Worm (Caenorhabditis elegans): ENCODE data around the gene ins-10.

Gene ins-10

DNA sequence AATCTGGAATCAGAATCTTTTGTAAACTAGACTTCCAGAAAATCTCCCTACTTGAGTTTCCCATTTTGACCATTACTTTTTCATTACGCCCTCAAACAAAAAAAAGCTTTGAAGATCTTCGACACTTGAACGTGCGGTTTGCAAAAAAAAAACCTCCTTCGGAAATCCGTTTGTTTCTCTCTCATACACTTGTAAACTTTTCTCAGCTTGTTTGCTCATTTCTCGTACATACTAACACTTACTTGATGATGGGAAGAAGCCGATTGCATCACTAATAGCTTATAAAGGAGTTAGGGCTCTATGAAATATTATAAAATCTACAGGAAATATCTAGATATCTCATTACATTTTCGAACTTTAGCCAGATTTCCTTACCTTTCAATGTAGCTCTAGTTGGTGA, 31.8 kb upstream of the ins-10 start:
- TF ChIP-seq nhr-12 (tag; optimal IDR thresholded peaks at IDR 0.05) (no peak), elt-1 (tag; optimal IDR thresholded peaks at IDR 0.05; ENCODE audit: borderline replicate concordance, insufficient read depth) (no peak), nhr-28 (tag; optimal IDR thresholded peaks at IDR 0.05) (no peak), ceh-39 (tag; optimal IDR thresholded peaks at IDR 0.05) (no peak), ceh-43 (GFP tag; optimal IDR thresholded peaks at IDR 0.05) (no peak)

DNA sequence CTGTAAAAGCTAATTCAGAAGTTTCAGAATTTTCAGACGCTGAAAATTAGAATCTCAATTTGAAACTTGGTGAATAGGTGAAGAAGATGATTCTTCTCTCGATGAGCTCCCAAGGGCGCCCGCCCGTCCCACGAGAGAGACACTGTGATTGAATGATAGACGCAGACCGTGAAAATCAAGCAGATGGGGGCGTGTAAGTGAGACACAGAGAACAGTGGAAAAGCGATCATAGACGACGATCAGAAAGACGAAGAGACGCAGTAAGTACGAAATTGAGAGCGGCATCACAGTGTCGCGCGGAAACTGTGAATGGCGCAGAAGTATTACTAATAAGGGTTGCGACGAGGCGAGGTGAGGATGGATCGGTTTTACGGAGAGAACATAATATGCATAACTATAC, 31.3 kb upstream of the ins-10 start:
- TF ChIP-seq ceh-83 (GFP tag; optimal IDR thresholded peaks at IDR 0.05) (no peak), M03D4.4 (tag; optimal IDR thresholded peaks at IDR 0.05) (no peak), mep-1 (tag; optimal IDR thresholded peaks at IDR 0.05) (no peak), lin-32 (GFP tag; optimal IDR thresholded peaks at IDR 0.05) (no peak), ham-2 (GFP tag; optimal IDR thresholded peaks at IDR 0.05) (peak; percentile 44), pha-4 (tag; optimal IDR thresholded peaks at IDR 0.05) (peak; percentile 21), sptf-1 (tag; optimal IDR thresholded peaks at IDR 0.05) (no peak), unc-62 (GFP tag; optimal IDR thresholded peaks at IDR 0.05) (no peak), elt-3 (tag; optimal IDR thresholded peaks at IDR 0.05) (no peak)

ce11 chrV:14003587-14004156, 30.1 kb upstream of the ins-10 start:
- TF ChIP-seq nhr-12 (tag; optimal IDR thresholded peaks at IDR 0.05) = no peak
- peak; percentile 32 for TF ChIP-seq ces-1 (GFP tag; optimal IDR thresholded peaks at IDR 0.05)
- TF ChIP-seq bed-3 (GFP tag; optimal IDR thresholded peaks at IDR 0.05) = no peak
- TF ChIP-seq lin-32 (GFP tag; optimal IDR thresholded peaks at IDR 0.05) = no peak

ce11 chrV:14004342-14004741, 29.4 kb upstream of the ins-10 start:
- TF ChIP-seq nhr-2 (tag; optimal IDR thresholded peaks at IDR 0.05) (no peak), unc-120 (tag; optimal IDR thresholded peaks at IDR 0.05; ENCODE audit: poor library complexity, severe bottlenecking) (peak; percentile 16), unc-62 (GFP tag; optimal IDR thresholded peaks at IDR 0.05) (peak; percentile 18), mep-1 (tag; optimal IDR thresholded peaks at IDR 0.05) (no peak), hlh-1 (tag; optimal IDR thresholded peaks at IDR 0.05) (peak; percentile 45), ces-1 (GFP tag; optimal IDR thresholded peaks at IDR 0.05) (peak; percentile 56)

ce11 chrV:14005812-14006211, 27.9 kb upstream of the ins-10 start, which contains the start of gene ric-7:
TSS of gene ric-7 (minus strand) at chrV:14005912.
- no peak for TF ChIP-seq sptf-1 (tag; optimal IDR thresholded peaks at IDR 0.05)
- no peak for TF ChIP-seq lsy-2 (tag; optimal IDR thresholded peaks at IDR 0.05)
- no peak for TF ChIP-seq ces-1 (GFP tag; optimal IDR thresholded peaks at IDR 0.05)
- no peak for TF ChIP-seq ceh-83 (GFP tag; optimal IDR thresholded peaks at IDR 0.05)
- no peak for TF ChIP-seq bed-3 (GFP tag; optimal IDR thresholded peaks at IDR 0.05)
- TF ChIP-seq nhr-76 (tag; optimal IDR thresholded peaks at IDR 0.05) = no peak
- no peak for TF ChIP-seq unc-62 (GFP tag; optimal IDR thresholded peaks at IDR 0.05)
- TF ChIP-seq nhr-12 (tag; optimal IDR thresholded peaks at IDR 0.05) = no peak
- TF ChIP-seq tbx-8 (GFP tag; optimal IDR thresholded peaks at IDR 0.05) = no peak
- no peak for TF ChIP-seq blmp-1 (tag; optimal IDR thresholded peaks at IDR 0.05)
- TF ChIP-seq ceh-43 (GFP tag; optimal IDR thresholded peaks at IDR 0.05) = no peak
- TF ChIP-seq nhr-237 (tag; optimal IDR thresholded peaks at IDR 0.05) = no peak
- TF ChIP-seq mep-1 (tag; optimal IDR thresholded peaks at IDR 0.05) = no peak
- no peak for TF ChIP-seq elt-3 (tag; optimal IDR thresholded peaks at IDR 0.05)

DNA sequence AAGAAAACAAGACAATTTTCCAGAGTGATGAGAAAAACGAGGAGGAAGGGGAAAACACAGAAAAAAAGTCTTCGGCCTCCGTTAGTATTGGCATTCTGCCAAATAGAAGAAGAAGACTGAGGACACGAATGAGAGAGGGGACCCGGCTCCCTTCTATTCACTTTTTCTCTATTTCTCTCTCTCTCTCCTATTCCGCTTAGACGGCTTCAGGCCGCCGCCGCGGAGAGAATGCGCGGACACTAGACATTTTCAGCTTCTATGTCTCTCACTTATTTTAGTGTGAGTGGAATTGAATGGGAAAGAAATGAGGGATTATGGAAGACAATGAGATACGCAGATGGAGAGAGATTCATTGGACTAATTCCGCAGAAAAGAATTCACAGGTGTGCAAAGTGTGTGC, 26.9 kb upstream of the ins-10 start:
- TF ChIP-seq zip-8 (tag; optimal IDR thresholded peaks at IDR 0.05) (no peak), elt-1 (tag; optimal IDR thresholded peaks at IDR 0.05; ENCODE audit: borderline replicate concordance, insufficient read depth) (no peak), cnd-1 (tag; optimal IDR thresholded peaks at IDR 0.05) (no peak), ceh-39 (tag; optimal IDR thresholded peaks at IDR 0.05) (no peak), nhr-28 (tag; optimal IDR thresholded peaks at IDR 0.05) (no peak), ces-1 (GFP tag; optimal IDR thresholded peaks at IDR 0.05) (peak; percentile 1), snpc-4 (tag; optimal IDR thresholded peaks at IDR 0.05) (no peak), ham-2 (GFP tag; optimal IDR thresholded peaks at IDR 0.05) (peak; percentile 21), tbx-8 (GFP tag; optimal IDR thresholded peaks at IDR 0.05) (no peak)
